Worm (Caenorhabditis elegans): ENCODE results near the gene C32B5.13.

ce11 chrII:938549-938948, 23.3 kb downstream of the C32B5.13 start, which contains the start of gene R07C3.3:
- no peak for TF ChIP-seq snpc-4 (tag; optimal IDR thresholded peaks at IDR 0.05)
- no peak for TF ChIP-seq daf-12 (tag; optimal IDR thresholded peaks at IDR 0.05)
- TF ChIP-seq nhr-76 (tag; optimal IDR thresholded peaks at IDR 0.05): no peak
- no peak for TF ChIP-seq hmg-11 (tag; optimal IDR thresholded peaks at IDR 0.05)
- TF ChIP-seq skn-1 (tag; optimal IDR thresholded peaks at IDR 0.05): no peak
- TF ChIP-seq zag-1 (tag; optimal IDR thresholded peaks at IDR 0.05): no peak
- no peak for TF ChIP-seq egl-27 (tag; optimal IDR thresholded peaks at IDR 0.05)
- TF ChIP-seq ceh-28 (tag; optimal IDR thresholded peaks at IDR 0.05): no peak
- no peak for TF ChIP-seq lin-39 (tag; optimal IDR thresholded peaks at IDR 0.05)
- TF ChIP-seq ztf-11 (tag; optimal IDR thresholded peaks at IDR 0.05): no peak
- no peak for TF ChIP-seq pqm-1 (tag; optimal IDR thresholded peaks at IDR 0.05)
- no peak for TF ChIP-seq tbx-2 (tag; optimal IDR thresholded peaks at IDR 0.05)
